Worm (Caenorhabditis elegans) whole organism, midembryonic: ENCODE results near the gene mex-5.

Experiments
- T22C8.4 ChIP-seq: fragments of 200-800 bp; sonication (Bioruptor generic); IDR thresholded peaks from 2 replicates; pipeline ENCODE4 v1.3.6; 2022; ENCODE audit warnings: missing genetic modification characterization, missing compliant biosample characterization
- cog-1 ChIP-seq: sonication (generic microtip); optimal IDR thresholded peaks from 2 replicates; lab custom pipeline; 2016; ENCODE audit warnings: missing genetic modification characterization, missing compliant biosample characterization
- flt-1 ChIP-seq: fragments of 200-800 bp; sonication (Bioruptor generic); IDR thresholded peaks from 2 replicates; pipeline ENCODE4 v1.3.6; 2022; ENCODE audit warnings: missing genetic modification characterization, missing compliant biosample characterization
- klf-2 ChIP-seq: fragments of 200-800 bp; sonication (Bioruptor generic); conservative IDR thresholded peaks from 2 replicates; pipeline ENCODE4 v1.3.6; 2022; ENCODE audit warnings: missing genetic modification reagents, missing genetic modification characterization, missing compliant biosample characterization
- med-1 ChIP-seq: sonication (generic microtip); optimal IDR thresholded peaks from 2 replicates; lab custom pipeline; 2017; ENCODE audit warnings: missing genetic modification characterization, mild to moderate bottlenecking, missing compliant biosample characterization, antibody characterized with exemption, missing genetic modification reagents; ENCODE audit not compliant: insufficient read depth
- ref-1 ChIP-seq: fragments of 200-800 bp; sonication (Bioruptor generic); conservative IDR thresholded peaks from 2 replicates; pipeline ENCODE4 v1.3.6; 2022; ENCODE audit warnings: missing genetic modification reagents, missing genetic modification characterization, missing compliant biosample characterization
- tab-1 ChIP-seq: fragments of 200-800 bp; sonication (Bioruptor generic); IDR thresholded peaks from 2 replicates; pipeline ENCODE4 v1.3.6; 2022; ENCODE audit warnings: missing genetic modification characterization, missing compliant biosample characterization
- ztf-23 ChIP-seq: fragments of 200-800 bp; sonication (Bioruptor generic); IDR thresholded peaks from 2 replicates; pipeline ENCODE4 v1.3.6; 2022; ENCODE audit warnings: missing genetic modification reagents, missing genetic modification characterization, missing compliant biosample characterization
- ztf-29 ChIP-seq: fragments of 200-800 bp; sonication (Bioruptor generic); IDR thresholded peaks from 2 replicates; pipeline ENCODE4 v1.3.6; 2022; ENCODE audit warnings: missing genetic modification reagents, missing genetic modification characterization, missing compliant biosample characterization

Gene mex-5

DNA sequence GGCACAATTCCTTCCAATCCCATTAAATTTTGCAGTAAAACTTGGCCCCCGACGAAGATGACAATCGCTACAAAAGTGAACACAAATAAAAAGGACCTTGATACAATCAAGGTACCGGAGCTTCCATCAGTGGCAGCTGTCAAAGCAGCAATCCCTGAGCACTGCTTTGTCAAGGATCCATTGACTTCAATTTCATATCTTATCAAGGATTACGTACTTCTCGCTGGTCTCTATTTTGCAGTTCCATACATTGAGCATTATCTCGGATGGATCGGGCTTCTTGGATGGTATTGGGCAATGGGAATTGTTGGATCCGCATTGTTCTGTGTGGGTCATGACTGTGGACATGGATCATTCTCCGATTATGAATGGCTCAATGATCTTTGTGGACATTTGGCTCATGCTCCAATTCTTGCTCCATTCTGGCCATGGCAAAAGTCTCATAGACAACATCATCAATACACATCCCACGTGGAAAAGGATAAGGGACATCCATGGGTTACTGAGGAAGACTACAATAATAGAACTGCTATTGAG, 29.6 kb upstream of the mex-5 start, which contains the start of gene fat-2:
Gene fat-2 (plus strand): TSS at position 51 of the 537 bp plus-strand sequence.
- TF ChIP-seq flt-1 (GFP tag; lab: Robert Waterston, UW), result no peak
- no peak for TF ChIP-seq med-1 (GFP tag; lab: Kevin White, UChicago)
- TF ChIP-seq tab-1 (GFP tag; lab: Robert Waterston, UW), result no peak
- TF ChIP-seq klf-2 (GFP tag; lab: Robert Waterston, UW), result no peak
- no peak for TF ChIP-seq ref-1 (GFP tag; lab: Robert Waterston, UW)
- no peak for TF ChIP-seq ztf-23 (GFP tag; lab: Robert Waterston, UW)
- TF ChIP-seq T22C8.4 (GFP tag; lab: Robert Waterston, UW), result no peak
- TF ChIP-seq ztf-29 (GFP tag; lab: Robert Waterston, UW), result no peak
- no peak for TF ChIP-seq cog-1 (tag; lab: Kevin White, UChicago)

DNA sequence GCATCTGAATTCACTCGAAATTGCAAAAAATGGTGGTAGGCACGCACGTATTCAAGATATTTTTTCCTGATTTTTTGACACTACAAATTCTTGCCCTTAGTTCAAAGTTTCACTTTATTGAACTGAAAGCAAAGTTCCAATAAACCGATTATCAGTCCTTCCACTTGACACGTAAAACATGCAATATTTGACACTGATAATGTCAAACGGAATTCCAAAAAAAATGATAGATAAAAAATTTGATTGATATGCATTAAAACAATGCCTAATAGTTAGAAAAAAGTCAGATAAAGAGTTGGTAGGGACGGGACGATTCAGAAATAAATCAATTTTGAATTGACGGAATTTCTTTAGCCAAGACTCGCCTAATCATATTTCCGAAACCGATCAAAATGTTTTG, 26.5 kb upstream of the mex-5 start:
- TF ChIP-seq klf-2 (GFP tag; lab: Robert Waterston, UW) (no peak), ref-1 (GFP tag; lab: Robert Waterston, UW) (no peak), cog-1 (tag; lab: Kevin White, UChicago) (no peak), tab-1 (GFP tag; lab: Robert Waterston, UW) (no peak), flt-1 (GFP tag; lab: Robert Waterston, UW) (no peak), med-1 (GFP tag; lab: Kevin White, UChicago) (no peak), T22C8.4 (GFP tag; lab: Robert Waterston, UW) (no peak), ztf-23 (GFP tag; lab: Robert Waterston, UW) (no peak), ztf-29 (GFP tag; lab: Robert Waterston, UW) (no peak)

DNA sequence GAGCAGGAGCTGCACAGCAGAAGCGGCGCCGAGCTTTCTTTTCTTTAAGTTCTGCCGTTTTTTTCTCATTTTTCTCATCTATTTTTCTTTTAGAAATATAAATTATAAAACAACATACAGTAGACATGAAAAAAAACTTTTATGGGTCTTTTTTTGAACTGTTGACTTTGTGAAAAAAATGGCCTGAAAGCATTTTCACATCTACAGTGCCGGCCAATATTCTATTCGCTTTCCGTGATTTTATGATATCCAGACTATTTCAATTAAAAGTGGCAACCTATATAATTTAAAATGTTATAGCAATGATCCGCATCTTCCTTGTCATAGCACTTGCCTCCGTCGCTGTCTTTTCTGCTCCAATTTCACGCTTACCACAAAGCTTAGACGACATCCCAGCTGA, 25.5 kb upstream of the mex-5 start, which contains the start of gene far-6:
Gene far-6 (plus strand): TSS at position 301 of the 400 bp plus-strand sequence.
- TF ChIP-seq flt-1 (GFP tag; lab: Robert Waterston, UW), result no peak
- TF ChIP-seq cog-1 (tag; lab: Kevin White, UChicago), result no peak
- no peak for TF ChIP-seq med-1 (GFP tag; lab: Kevin White, UChicago)

ce11 chrIV:13330547-13330946, 23.0 kb upstream of the mex-5 start:
- TF ChIP-seq ref-1 (GFP tag; lab: Robert Waterston, UW), result no peak
- TF ChIP-seq ztf-29 (GFP tag; lab: Robert Waterston, UW), result no peak

DNA sequence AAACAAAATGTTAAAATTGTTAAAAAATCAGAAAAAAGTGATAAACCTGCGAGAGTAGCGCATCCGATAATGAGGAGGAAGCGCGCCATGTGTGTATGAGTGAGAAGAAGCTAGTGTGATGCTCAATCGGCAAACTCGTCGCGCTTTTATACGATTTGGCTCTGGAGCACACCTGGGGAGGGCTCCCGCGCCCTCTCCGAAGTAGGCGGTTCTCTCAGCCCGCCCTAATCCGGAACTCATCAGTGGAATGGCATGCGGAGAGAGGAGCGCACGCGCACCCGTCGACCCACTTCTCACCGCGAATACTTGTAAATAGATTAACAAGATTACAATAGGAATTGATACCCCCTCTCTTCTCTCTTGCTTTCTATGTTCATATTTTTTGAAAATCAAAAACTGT, 22.2 kb upstream of the mex-5 start, which contains the start of gene pqn-74:
Gene pqn-74 (minus strand): TSS at position 122 of the 400 bp plus-strand sequence.
- no peak for TF ChIP-seq ref-1 (GFP tag; lab: Robert Waterston, UW)
- TF ChIP-seq cog-1 (tag; lab: Kevin White, UChicago), result no peak
- TF ChIP-seq flt-1 (GFP tag; lab: Robert Waterston, UW), result no peak
- no peak for TF ChIP-seq klf-2 (GFP tag; lab: Robert Waterston, UW)
- no peak for TF ChIP-seq tab-1 (GFP tag; lab: Robert Waterston, UW)

ce11 chrIV:13334287-13334686, 19.2 kb upstream of the mex-5 start:
- TF ChIP-seq med-1 (GFP tag; lab: Kevin White, UChicago), result no peak
- TF ChIP-seq cog-1 (tag; lab: Kevin White, UChicago), result no peak
- no peak for TF ChIP-seq klf-2 (GFP tag; lab: Robert Waterston, UW)
- TF ChIP-seq tab-1 (GFP tag; lab: Robert Waterston, UW), result no peak
- TF ChIP-seq ztf-23 (GFP tag; lab: Robert Waterston, UW), result no peak
- TF ChIP-seq ztf-29 (GFP tag; lab: Robert Waterston, UW), result no peak
- no peak for TF ChIP-seq flt-1 (GFP tag; lab: Robert Waterston, UW)

- no peak for TF ChIP-seq ztf-23 (GFP tag; lab: Robert Waterston, UW)
- no peak for TF ChIP-seq klf-2 (GFP tag; lab: Robert Waterston, UW)
- TF ChIP-seq med-1 (GFP tag; lab: Kevin White, UChicago), result no peak
- TF ChIP-seq T22C8.4 (GFP tag; lab: Robert Waterston, UW), result no peak
- TF ChIP-seq cog-1 (tag; lab: Kevin White, UChicago), result no peak
- no peak for TF ChIP-seq ztf-29 (GFP tag; lab: Robert Waterston, UW)
- TF ChIP-seq tab-1 (GFP tag; lab: Robert Waterston, UW), result no peak
- no peak for TF ChIP-seq flt-1 (GFP tag; lab: Robert Waterston, UW)
- no peak for TF ChIP-seq ref-1 (GFP tag; lab: Robert Waterston, UW)
These were observed 11.0 kb upstream of the mex-5 start, which contains the start of gene W02A2.5 for ce11 chrIV:13342555-13342954. Gene W02A2.5 (plus strand): TSS chrIV:13342855.

- no peak for TF ChIP-seq ztf-23 (GFP tag; lab: Robert Waterston, UW)
These were observed 7.4 kb upstream of the mex-5 start for ce11 chrIV:13346078-13346477.

ce11 chrIV:13347232-13347715, 6.2 kb upstream of the mex-5 start, which contains the start of gene W02A2.9:
Gene W02A2.9 (plus strand): TSS chrIV:13347665.
- TF ChIP-seq cog-1 (tag; lab: Kevin White, UChicago) (no peak), T22C8.4 (GFP tag; lab: Robert Waterston, UW) (no peak), flt-1 (GFP tag; lab: Robert Waterston, UW) (no peak), tab-1 (GFP tag; lab: Robert Waterston, UW) (no peak), ref-1 (GFP tag; lab: Robert Waterston, UW) (no peak), klf-2 (GFP tag; lab: Robert Waterston, UW) (no peak), ztf-23 (GFP tag; lab: Robert Waterston, UW) (no peak), ztf-29 (GFP tag; lab: Robert Waterston, UW) (no peak), med-1 (GFP tag; lab: Kevin White, UChicago) (no peak)
